Fruit fly (Drosophila melanogaster): ENCODE measurements around the gene Kdm2.

- TF ChIP-seq CG10348 (GFP tag; IDR thresholded peaks at IDR 0.05), result no peak
- peak; percentile 44 for TF ChIP-seq CG8301 (tag; optimal IDR thresholded peaks at IDR 0.05)
- TF ChIP-seq gl (tag; optimal IDR thresholded peaks at IDR 0.05), result peak; percentile 74
- TF ChIP-seq Pif1B (GFP tag; optimal IDR thresholded peaks at IDR 0.05), result peak; percentile 57
Measured at dm6 chr3R:9053021-9053420, 726 bp downstream of the Kdm2 start.
